Fruit fly (Drosophila melanogaster) whole organism, embryonic: Measurements from ENCODE around the gene CG5355.

Source experiments
- Awh ChIP-seq: fragments of 200-800 bp; sonication (Bioruptor generic); IDR thresholded peaks from 2 replicates; pipeline ENCODE4, ENCODE4 v1.3.6; 2022; ENCODE audit warnings: missing biosample characterization, missing genetic modification characterization
- B-H2 ChIP-seq: fragments of 200-800 bp; sonication (Bioruptor generic); optimal IDR thresholded peaks from 2 replicates; lab custom pipeline; 2018; ENCODE audit warnings: missing biosample characterization, mild to moderate bottlenecking, missing genetic modification characterization
- CG1024 ChIP-seq: fragments of 200-800 bp; sonication (Bioruptor generic); IDR thresholded peaks from 2 replicates; pipeline ENCODE4 v1.3.6; 2022; ENCODE audit warnings: missing biosample characterization, missing genetic modification characterization
- CG10565 ChIP-seq: fragments of 200-800 bp; sonication (Bioruptor generic); optimal IDR thresholded peaks from 3 replicates; lab custom pipeline; 2016; ENCODE audit warnings: missing biosample characterization, mild to moderate bottlenecking, missing genetic modification characterization
- CG10979 ChIP-seq: fragments of 200-800 bp; sonication (Bioruptor generic); optimal IDR thresholded peaks from 2 replicates; lab custom pipeline; 2018; ENCODE audit warnings: missing biosample characterization, mild to moderate bottlenecking, missing genetic modification characterization, moderate library complexity
- CG12942 ChIP-seq: fragments of 200-800 bp; sonication (Bioruptor generic); optimal IDR thresholded peaks from 3 replicates; lab custom pipeline; 2016; ENCODE audit warnings: missing biosample characterization, missing genetic modification characterization
- CG13894 ChIP-seq: fragments of 200-800 bp; sonication (Bioruptor generic); optimal IDR thresholded peaks from 3 replicates; lab custom pipeline; 2018; ENCODE audit warnings: missing biosample characterization, mild to moderate bottlenecking, missing genetic modification characterization, moderate library complexity
- CG1602 ChIP-seq: fragments of 200-800 bp; sonication (Bioruptor generic); optimal IDR thresholded peaks from 3 replicates; lab custom pipeline; 2016; ENCODE audit warnings: missing biosample characterization, missing genetic modification characterization
- CG18764 ChIP-seq: fragments of 200-800 bp; sonication (Bioruptor generic); optimal IDR thresholded peaks from 3 replicates; lab custom pipeline; 2016; ENCODE audit warnings: missing biosample characterization, missing genetic modification characterization
- CG2199 ChIP-seq: fragments of 200-800 bp; sonication (Bioruptor generic); IDR thresholded peaks from 3 replicates; pipeline ENCODE4 v1.3.6; 2022; ENCODE audit warnings: missing biosample characterization, missing genetic modification characterization
- CG2202 ChIP-seq: fragments of 200-800 bp; sonication (Bioruptor generic); optimal IDR thresholded peaks from 2 replicates; lab custom pipeline; 2018; ENCODE audit warnings: missing biosample characterization, mild to moderate bottlenecking, missing genetic modification characterization
- CG2678 ChIP-seq: fragments of 200-800 bp; sonication (Bioruptor generic); optimal IDR thresholded peaks from 3 replicates; lab custom pipeline; 2019; ENCODE audit warnings: missing biosample characterization, mild to moderate bottlenecking, missing genetic modification characterization, moderate library complexity
- CG31365 ChIP-seq: fragments of 200-800 bp; sonication (Bioruptor generic); optimal IDR thresholded peaks from 2 replicates; lab custom pipeline; 2018; ENCODE audit warnings: missing biosample characterization, mild to moderate bottlenecking, missing genetic modification characterization
- CG34376 ChIP-seq: fragments of 200-800 bp; sonication (Bioruptor generic); optimal IDR thresholded peaks from 2 replicates; lab custom pipeline; 2018; ENCODE audit warnings: missing biosample characterization, mild to moderate bottlenecking, missing genetic modification characterization
- CG7963 ChIP-seq: fragments of 200-800 bp; sonication (Bioruptor generic); IDR thresholded peaks from 3 replicates; pipeline ENCODE4 v1.3.6; 2022; ENCODE audit warnings: missing biosample characterization, missing genetic modification characterization; ENCODE audit not compliant: partially characterized antibody
- CG8281 ChIP-seq: fragments of 200-800 bp; sonication (Bioruptor generic); optimal IDR thresholded peaks from 2 replicates; lab custom pipeline; 2018; ENCODE audit warnings: missing biosample characterization, mild to moderate bottlenecking, missing genetic modification characterization, moderate library complexity
- CTCF ChIP-seq: fragments of 200-800 bp; sonication (Bioruptor generic); optimal IDR thresholded peaks from 2 replicates; lab custom pipeline; 2017; ENCODE audit warnings: missing biosample characterization, mild to moderate bottlenecking, missing genetic modification characterization, moderate library complexity
- D19A ChIP-seq: fragments of 200-800 bp; optimal IDR thresholded peaks from 3 replicates; lab custom pipeline; 2019; ENCODE audit warnings: missing biosample characterization, mild to moderate bottlenecking, missing genetic modification characterization, moderate library complexity
- D19B ChIP-seq: fragments of 200-800 bp; sonication (Bioruptor generic); optimal IDR thresholded peaks from 2 replicates; lab custom pipeline; 2017; ENCODE audit warnings: missing biosample characterization, mild to moderate bottlenecking, missing genetic modification characterization
- HLH3B ChIP-seq: fragments of 200-800 bp; sonication (Bioruptor generic); IDR thresholded peaks from 2 replicates; pipeline ENCODE4 v1.3.6; 2022; ENCODE audit warnings: missing biosample characterization, missing genetic modification characterization
- HmgD ChIP-seq: fragments of 200-800 bp; sonication (Bioruptor generic); optimal IDR thresholded peaks from 3 replicates; lab custom pipeline; 2016; ENCODE audit warnings: missing biosample characterization, missing genetic modification characterization
- Hr3 ChIP-seq: fragments of 200-800 bp; sonication (Bioruptor generic); optimal IDR thresholded peaks from 3 replicates; lab custom pipeline; 2016; ENCODE audit warnings: missing biosample characterization, missing genetic modification characterization
- Opbp ChIP-seq: fragments of 200-800 bp; sonication (Bioruptor generic); IDR thresholded peaks from 3 replicates; pipeline ENCODE4 v1.3.6; 2022; ENCODE audit warnings: missing biosample characterization, missing genetic modification characterization; ENCODE audit not compliant: partially characterized antibody
- Pdp1 ChIP-seq, 2 experiments: fragments of 200-800 bp; sonication (Bioruptor generic); optimal IDR thresholded peaks; 3 replicates each; lab custom pipeline; 2016; ENCODE audit warnings: missing biosample characterization in 2 of 2, missing genetic modification characterization in 2 of 2, mild to moderate bottlenecking in 1 of 2, moderate library complexity in 1 of 2
- Ravus ChIP-seq: fragments of 200-800 bp; sonication (Bioruptor generic); IDR thresholded peaks from 2 replicates; pipeline ENCODE4 v1.3.6; 2022; ENCODE audit warnings: missing biosample characterization, missing genetic modification characterization
- Sin3A ChIP-seq: fragments of >200 bp; optimal IDR thresholded peaks from 2 replicates; lab custom pipeline; 2018
- Trl ChIP-seq, 3 experiments: fragments of >200 bp in 2 of 3; fragments of 200-800 bp in 1 of 3; sonication (Bioruptor generic) in 1 of 3; optimal IDR thresholded peaks; 2 replicates in 1 of 3; 3 replicates in 2 of 3; lab custom pipeline; 2016 to 2017; ENCODE audit warnings: missing biosample characterization in 1 of 3, missing genetic modification characterization in 1 of 3
- ac ChIP-seq: fragments of 200-800 bp; sonication (Bioruptor generic); optimal IDR thresholded peaks from 3 replicates; lab custom pipeline; 2017; ENCODE audit warnings: missing biosample characterization, mild to moderate bottlenecking, missing genetic modification characterization
- al ChIP-seq: fragments of 200-800 bp; sonication (Bioruptor generic); IDR thresholded peaks from 2 replicates; pipeline ENCODE4 v1.3.6; 2022; ENCODE audit warnings: missing biosample characterization, missing genetic modification characterization
- ase ChIP-seq: fragments of 200-800 bp; sonication (Bioruptor generic); IDR thresholded peaks from 3 replicates; pipeline ENCODE4 v1.3.6; 2022; ENCODE audit warnings: missing biosample characterization, missing genetic modification characterization
- cas ChIP-seq: fragments of 200-800 bp; sonication (Bioruptor generic); IDR thresholded peaks from 2 replicates; pipeline ENCODE4 v1.3.6; 2022; ENCODE audit warnings: missing biosample characterization, missing genetic modification characterization
- chif ChIP-seq, 2 experiments: fragments of 200-800 bp; sonication (Bioruptor generic); optimal IDR thresholded peaks; 3 replicates each; lab custom pipeline; 2016; ENCODE audit warnings: missing biosample characterization in 2 of 2, missing genetic modification characterization in 2 of 2
- dmrt11E ChIP-seq: fragments of 200-800 bp; sonication (Bioruptor generic); optimal IDR thresholded peaks from 3 replicates; lab custom pipeline; 2018; ENCODE audit warnings: missing biosample characterization, mild to moderate bottlenecking, missing genetic modification characterization, moderate library complexity
- ems ChIP-seq: fragments of 200-800 bp; sonication (Bioruptor generic); optimal IDR thresholded peaks from 3 replicates; lab custom pipeline; 2016; ENCODE audit warnings: missing biosample characterization, missing genetic modification characterization
- gcm2 ChIP-seq: fragments of 200-800 bp; sonication (Bioruptor generic); optimal IDR thresholded peaks from 2 replicates; lab custom pipeline; 2016; ENCODE audit warnings: missing biosample characterization, missing genetic modification characterization
- grn ChIP-seq: fragments of 200-800 bp; sonication (Bioruptor generic); optimal IDR thresholded peaks from 3 replicates; lab custom pipeline; 2017; ENCODE audit warnings: missing biosample characterization, missing genetic modification characterization
- gsb-n ChIP-seq: fragments of 200-800 bp; sonication (Bioruptor generic); optimal IDR thresholded peaks from 3 replicates; lab custom pipeline; 2018; ENCODE audit warnings: missing biosample characterization, mild to moderate bottlenecking, missing genetic modification characterization
- jigr1 ChIP-seq: fragments of 200-800 bp; sonication (Bioruptor generic); IDR thresholded peaks from 3 replicates; pipeline ENCODE4 v1.3.6; 2022; ENCODE audit warnings: missing biosample characterization, missing genetic modification characterization
- lov ChIP-seq, 2 experiments: fragments of 200-800 bp in 1 of 2; fragments of >200 bp in 1 of 2; sonication (Bioruptor generic) in 1 of 2; IDR thresholded peaks in 1 of 2; optimal IDR thresholded peaks in 1 of 2; 2 replicates in 1 of 2; 3 replicates in 1 of 2; pipeline versions ENCODE4 v1.3.6 to Lab custom; 2017 to 2022; ENCODE audit warnings: missing biosample characterization in 1 of 2, missing genetic modification characterization in 1 of 2
- nom ChIP-seq: fragments of 200-800 bp; sonication (Bioruptor generic); optimal IDR thresholded peaks from 2 replicates; lab custom pipeline; 2017; ENCODE audit warnings: missing biosample characterization, missing genetic modification characterization, mild to moderate bottlenecking, moderate library complexity, missing genetic modification reagents
- oc ChIP-seq: fragments of 200-800 bp; sonication (Bioruptor generic); optimal IDR thresholded peaks from 2 replicates; lab custom pipeline; 2018; ENCODE audit warnings: missing biosample characterization, mild to moderate bottlenecking, missing genetic modification characterization, moderate library complexity
- pho ChIP-seq: fragments of 200-800 bp; sonication (Bioruptor generic); optimal IDR thresholded peaks from 2 replicates; lab custom pipeline; 2016; ENCODE audit warnings: missing biosample characterization, missing genetic modification characterization
- phol ChIP-seq: fragments of 200-800 bp; sonication (Bioruptor generic); optimal IDR thresholded peaks from 3 replicates; lab custom pipeline; 2018; ENCODE audit warnings: missing biosample characterization, mild to moderate bottlenecking, missing genetic modification characterization, moderate library complexity
- prd ChIP-seq, 3 experiments: fragments of >200 bp in 2 of 3; fragments of 200-800 bp in 1 of 3; sonication (Bioruptor generic) in 1 of 3; optimal IDR thresholded peaks in 2 of 3; IDR thresholded peaks in 1 of 3; 2 replicates in 2 of 3; 3 replicates in 1 of 3; pipeline versions ENCODE4 v1.3.6 to Lab custom; 2017 to 2022; ENCODE audit warnings: missing biosample characterization in 1 of 3, missing genetic modification characterization in 1 of 3
- schlank ChIP-seq: fragments of 200-800 bp; sonication (Bioruptor generic); optimal IDR thresholded peaks from 2 replicates; lab custom pipeline; 2018; ENCODE audit warnings: missing biosample characterization, mild to moderate bottlenecking, missing genetic modification characterization
- sob ChIP-seq: fragments of 200-800 bp; sonication (Bioruptor generic); IDR thresholded peaks from 2 replicates; pipeline ENCODE4 v1.3.6; 2022; ENCODE audit warnings: missing biosample characterization, missing genetic modification characterization
- tap ChIP-seq: fragments of 200-800 bp; optimal IDR thresholded peaks from 3 replicates; lab custom pipeline; 2019; ENCODE audit warnings: missing biosample characterization, mild to moderate bottlenecking, missing genetic modification characterization, moderate library complexity
- trem ChIP-seq: fragments of 200-800 bp; optimal IDR thresholded peaks from 3 replicates; lab custom pipeline; 2019; ENCODE audit warnings: missing biosample characterization, mild to moderate bottlenecking, missing genetic modification characterization, moderate library complexity
- unpg ChIP-seq: fragments of 200-800 bp; sonication (Bioruptor generic); optimal IDR thresholded peaks from 3 replicates; lab custom pipeline; 2018; ENCODE audit warnings: missing biosample characterization, mild to moderate bottlenecking, missing genetic modification characterization, moderate library complexity
- usp ChIP-seq: fragments of >200 bp; optimal IDR thresholded peaks from 2 replicates; lab custom pipeline; 2017; ENCODE audit warnings: missing biosample characterization, missing genetic modification characterization
- vfl ChIP-seq: fragments of 200-800 bp; sonication (Bioruptor generic); optimal IDR thresholded peaks from 2 replicates; lab custom pipeline; 2016; ENCODE audit warnings: missing biosample characterization, missing genetic modification characterization

CG5355 gene

dm6 chr2L:10366525-10366924 lies 46.7 kb downstream of the CG5355 start, which contains the start of gene CG5056 (continued):
- TF ChIP-seq lov (optimal IDR thresholded peaks at IDR 0.05; lab: Kevin White, UChicago), result no peak
- TF ChIP-seq lov (GFP tag; IDR thresholded peaks at IDR 0.05; lab: Robert Waterston, UW), result no peak
- no peak for TF ChIP-seq ac (GFP tag; lab: Kevin White, UChicago)
- TF ChIP-seq Sin3A (lab: Kevin White, UChicago), result no peak
- TF ChIP-seq unpg (GFP tag; lab: Kevin White, UChicago), result no peak
- TF ChIP-seq CG1024 (GFP tag; lab: Robert Waterston, UW), result peak; percentile 93
- no peak for TF ChIP-seq CG2199
- TF ChIP-seq pho (GFP tag; lab: Kevin White, UChicago), result no peak
- no peak for TF ChIP-seq grn (GFP tag; lab: Kevin White, UChicago)
- TF ChIP-seq gsb-n (tag; lab: Kevin White, UChicago), result no peak
- no peak for TF ChIP-seq Opbp (GFP tag; lab: Robert Waterston, UW)
- TF ChIP-seq CG13894 (tag; lab: Kevin White, UChicago), result no peak
- TF ChIP-seq D19B (GFP tag; lab: Kevin White, UChicago), result no peak
- TF ChIP-seq CG7963, result no peak
- no peak; the same call in 2 of the 3 replicates for TF ChIP-seq jigr1 (GFP tag; lab: Robert Waterston, UW)
- peak in 1 of 2 experiments; percentile 88 for TF ChIP-seq Pdp1 (GFP tag; optimal IDR thresholded peaks at IDR 0.05; lab: Kevin White, UChicago)
- TF ChIP-seq oc, result no peak
- no peak for TF ChIP-seq ase (GFP tag; lab: Robert Waterston, UW)
- no peak for TF ChIP-seq vfl (GFP tag; lab: Kevin White, UChicago)
- TF ChIP-seq prd (optimal IDR thresholded peaks at IDR 0.05; lab: Kevin White, UChicago), result no peak
- no peak; the same call in 2 of the 3 replicates for TF ChIP-seq prd (GFP tag; IDR thresholded peaks at IDR 0.05; lab: Robert Waterston, UW)
- peak; percentile 69 for TF ChIP-seq trem (tag; lab: Kevin White, UChicago)
- TF ChIP-seq CG2678 (tag; lab: Kevin White, UChicago), result no peak
- TF ChIP-seq Awh, result no peak
- TF ChIP-seq CG1602 (GFP tag; lab: Kevin White, UChicago), result no peak
- no peak for TF ChIP-seq CG10565 (GFP tag; lab: Kevin White, UChicago)
- TF ChIP-seq CG34376, result no peak
- TF ChIP-seq HLH3B (GFP tag; lab: Robert Waterston, UW), result no peak
- no peak; the same call in 1 of the 2 replicates for TF ChIP-seq al
- TF ChIP-seq Ravus, result no peak
- no peak for TF ChIP-seq tap (tag; lab: Kevin White, UChicago)
- no peak for TF ChIP-seq CTCF (GFP tag; lab: Kevin White, UChicago)
- TF ChIP-seq nom, result peak; percentile 44
- TF ChIP-seq CG12942, result no peak
- no peak for TF ChIP-seq B-H2 (GFP tag; lab: Kevin White, UChicago)
- no peak for TF ChIP-seq CG31365 (tag; lab: Kevin White, UChicago)
- no peak for TF ChIP-seq Trl (optimal IDR thresholded peaks at IDR 0.05; lab: Kevin White, UChicago)
- TF ChIP-seq Trl (GFP tag; optimal IDR thresholded peaks at IDR 0.05; lab: Kevin White, UChicago), result no peak
- no peak for TF ChIP-seq cas (GFP tag; lab: Robert Waterston, UW)
- no peak for TF ChIP-seq ems (GFP tag; lab: Kevin White, UChicago)
- no peak for TF ChIP-seq sob (GFP tag; lab: Robert Waterston, UW)
- TF ChIP-seq HmgD (GFP tag; lab: Kevin White, UChicago), result no peak
- TF ChIP-seq CG18764 (GFP tag; lab: Kevin White, UChicago), result no peak
- no peak for TF ChIP-seq gcm2
- TF ChIP-seq Hr3 (GFP tag; lab: Kevin White, UChicago), result no peak
- no peak for TF ChIP-seq CG2202 (tag; lab: Kevin White, UChicago)
- peak; percentile 40 for TF ChIP-seq phol (tag; lab: Kevin White, UChicago)
- no peak for TF ChIP-seq usp (GFP tag; lab: Kevin White, UChicago)
- no peak for TF ChIP-seq chif (GFP tag; optimal IDR thresholded peaks at IDR 0.05; lab: Kevin White, UChicago)
- TF ChIP-seq CG8281 (tag; lab: Kevin White, UChicago), result no peak
- no peak for TF ChIP-seq CG10979
- TF ChIP-seq dmrt11E (tag; lab: Kevin White, UChicago), result peak; percentile 13
- TF ChIP-seq D19A (tag; lab: Kevin White, UChicago), result no peak
- no peak for TF ChIP-seq schlank (tag; lab: Kevin White, UChicago)
